Worm (Caenorhabditis elegans) whole organism, late embryonic: Measurements from ENCODE around the gene C44H9.5.

Experiments used
- C08G9.2 ChIP-seq: sonication (generic microtip); optimal IDR thresholded peaks from 2 replicates; lab custom pipeline; 2016; ENCODE audit warnings: mild to moderate bottlenecking, missing genetic modification characterization, moderate library complexity, missing compliant biosample characterization
- C38D4.7 ChIP-seq: fragments of 200-800 bp; sonication (Bioruptor generic); optimal IDR thresholded peaks from 2 replicates; lab custom pipeline; 2018; ENCODE audit warnings: mild to moderate bottlenecking, missing genetic modification characterization, moderate library complexity, missing compliant biosample characterization
- T23F11.4 ChIP-seq: fragments of 200-800 bp; sonication (Bioruptor generic); optimal IDR thresholded peaks from 2 replicates; lab custom pipeline; 2018; ENCODE audit warnings: mild to moderate bottlenecking, missing genetic modification characterization, missing compliant biosample characterization
- ceh-14 ChIP-seq: sonication (generic microtip); optimal IDR thresholded peaks from 2 replicates; lab custom pipeline; 2016; ENCODE audit warnings: missing genotype, missing genetic modification characterization, missing compliant biosample characterization
- ceh-19 ChIP-seq: fragments of 200-800 bp; sonication (Bioruptor generic); optimal IDR thresholded peaks from 2 replicates; lab custom pipeline; 2018; ENCODE audit warnings: mild to moderate bottlenecking, missing genetic modification characterization, missing compliant biosample characterization
- ceh-22 ChIP-seq: sonication (generic microtip); optimal IDR thresholded peaks from 2 replicates; lab custom pipeline; 2017; ENCODE audit warnings: missing biosample characterization, missing genetic modification characterization
- ceh-24 ChIP-seq: sonication (generic microtip); optimal IDR thresholded peaks from 2 replicates; lab custom pipeline; 2016; ENCODE audit warnings: mild to moderate bottlenecking, missing genetic modification characterization, missing compliant biosample characterization
- ceh-34 ChIP-seq: sonication (generic microtip); optimal IDR thresholded peaks from 2 replicates; lab custom pipeline; 2016; ENCODE audit warnings: mild to moderate bottlenecking, missing genetic modification characterization, missing compliant biosample characterization
- ceh-45 ChIP-seq: fragments of 200-800 bp; sonication (Bioruptor generic); IDR thresholded peaks from 2 replicates; pipeline ENCODE4 v1.3.6; 2022; ENCODE audit warnings: missing genetic modification reagents, missing genetic modification characterization, missing compliant biosample characterization
- ceh-9 ChIP-seq: sonication (generic microtip); optimal IDR thresholded peaks from 2 replicates; lab custom pipeline; 2016; ENCODE audit warnings: mild to moderate bottlenecking, missing genetic modification characterization, inconsistent platforms, missing compliant biosample characterization
- dve-1 ChIP-seq: sonication (generic microtip); optimal IDR thresholded peaks from 2 replicates; lab custom pipeline; 2017; ENCODE audit warnings: antibody characterized with exemption, mild to moderate bottlenecking, missing genetic modification characterization, missing compliant biosample characterization
- elt-2 ChIP-seq: sonication (generic microtip); optimal IDR thresholded peaks from 2 replicates; lab custom pipeline; 2016; ENCODE audit warnings: missing genetic modification reagents, missing genetic modification characterization, missing compliant biosample characterization
- gmeb-2 ChIP-seq: sonication (generic microtip); optimal IDR thresholded peaks from 2 replicates; lab custom pipeline; 2016; ENCODE audit warnings: missing genetic modification characterization, inconsistent platforms, missing compliant biosample characterization
- hlh-15 ChIP-seq: sonication (generic microtip); optimal IDR thresholded peaks from 2 replicates; lab custom pipeline; 2016; ENCODE audit warnings: missing genetic modification characterization, missing compliant biosample characterization
- hlh-30 ChIP-seq: sonication (generic microtip); optimal IDR thresholded peaks from 2 replicates; lab custom pipeline; 2017; ENCODE audit warnings: antibody characterized with exemption, missing genetic modification characterization, missing compliant biosample characterization; ENCODE audit not compliant: insufficient read depth
- madf-2 ChIP-seq: sonication (generic microtip); optimal IDR thresholded peaks from 2 replicates; lab custom pipeline; 2017; ENCODE audit warnings: missing genetic modification characterization, missing compliant biosample characterization
- nhr-232 ChIP-seq: sonication (generic microtip); optimal IDR thresholded peaks from 2 replicates; lab custom pipeline; 2016; ENCODE audit warnings: missing genetic modification characterization, missing compliant biosample characterization
- pat-9 ChIP-seq: fragments of 200-800 bp; sonication (Bioruptor generic); optimal IDR thresholded peaks from 2 replicates; lab custom pipeline; 2018; ENCODE audit warnings: mild to moderate bottlenecking, missing genetic modification characterization, moderate library complexity, missing compliant biosample characterization
- pha-4 ChIP-seq: fragments of 150-350 bp; optimal IDR thresholded peaks from 2 replicates; lab custom pipeline; 2018; ENCODE audit warnings: missing biosample characterization, missing genetic modification reagents, missing genetic modification characterization
- ref-2 ChIP-seq: sonication (generic microtip); optimal IDR thresholded peaks from 2 replicates; lab custom pipeline; 2016; ENCODE audit warnings: missing genetic modification characterization, missing compliant biosample characterization
- rnt-1 ChIP-seq: sonication (generic microtip); optimal IDR thresholded peaks from 2 replicates; lab custom pipeline; 2016; ENCODE audit warnings: missing genetic modification characterization, missing compliant biosample characterization
- sdc-2 ChIP-seq: sonication (generic microtip); optimal IDR thresholded peaks from 2 replicates; lab custom pipeline; 2016; ENCODE audit warnings: missing genotype, missing genetic modification characterization, missing compliant biosample characterization
- sox-4 ChIP-seq: sonication (generic microtip); optimal IDR thresholded peaks from 2 replicates; lab custom pipeline; 2017; ENCODE audit warnings: mild to moderate bottlenecking, missing genetic modification characterization, inconsistent platforms, missing compliant biosample characterization
- syd-9 ChIP-seq: sonication (generic microtip); optimal IDR thresholded peaks from 2 replicates; lab custom pipeline; 2016; ENCODE audit warnings: mild to moderate bottlenecking, missing genetic modification characterization, moderate library complexity, missing compliant biosample characterization
- tbx-7 ChIP-seq: sonication (generic microtip); optimal IDR thresholded peaks from 2 replicates; lab custom pipeline; 2016; ENCODE audit warnings: missing genotype, missing genetic modification characterization, missing compliant biosample characterization
- ttx-3 ChIP-seq: sonication (generic microtip); optimal IDR thresholded peaks from 2 replicates; lab custom pipeline; 2016; ENCODE audit warnings: missing genetic modification reagents, missing genetic modification characterization, missing compliant biosample characterization
- unc-3 ChIP-seq, 2 experiments: fragments of 200-800 bp in 1 of 2; sonication (Bioruptor generic) in 1 of 2; sonication (generic microtip) in 1 of 2; conservative IDR thresholded peaks in 1 of 2; optimal IDR thresholded peaks in 1 of 2; 2 replicates each; pipeline versions ENCODE4 v1.3.6 to Lab custom; 2016 to 2022; ENCODE audit warnings: missing compliant biosample characterization in 2 of 2, missing genetic modification characterization in 2 of 2, missing genetic modification reagents in 1 of 2
- unc-42 ChIP-seq: sonication (generic microtip); optimal IDR thresholded peaks from 2 replicates; lab custom pipeline; 2016; ENCODE audit warnings: missing genotype, missing genetic modification characterization, missing compliant biosample characterization
- unc-55 ChIP-seq: sonication (generic microtip); optimal IDR thresholded peaks from 2 replicates; lab custom pipeline; 2017; ENCODE audit warnings: missing biosample characterization, missing genetic modification reagents, missing genetic modification characterization
- unc-86 ChIP-seq: sonication (generic microtip); optimal IDR thresholded peaks from 2 replicates; lab custom pipeline; 2016; ENCODE audit warnings: missing genetic modification characterization, missing compliant biosample characterization
- ztf-16 ChIP-seq: sonication (generic microtip); optimal IDR thresholded peaks from 2 replicates; lab custom pipeline; 2017; ENCODE audit warnings: missing genetic modification characterization, missing compliant biosample characterization

C44H9.5 gene

ce11 chrV:12844748-12845147 lies 4.9 kb downstream of the C44H9.5 start:
- no peak for TF ChIP-seq sox-4
- TF ChIP-seq gmeb-2 (tag; lab: Kevin White, UChicago) = no peak
- TF ChIP-seq pat-9 (tag; lab: Kevin White, UChicago) = no peak
- no peak for TF ChIP-seq ztf-16 (tag; lab: Kevin White, UChicago)
- no peak for TF ChIP-seq ceh-19 (GFP tag; lab: Kevin White, UChicago)
- no peak for TF ChIP-seq pha-4
- TF ChIP-seq hlh-30 (tag; lab: Kevin White, UChicago) = no peak
- TF ChIP-seq ttx-3 (tag; lab: Kevin White, UChicago) = no peak
- TF ChIP-seq ceh-24 (tag; lab: Kevin White, UChicago) = no peak
- TF ChIP-seq rnt-1 (tag; lab: Kevin White, UChicago) = no peak
- no peak for TF ChIP-seq hlh-15 (tag; lab: Kevin White, UChicago)

- TF ChIP-seq ref-2 (tag; lab: Kevin White, UChicago) = no peak
- TF ChIP-seq ceh-34 (tag; lab: Kevin White, UChicago) = no peak
- no peak for TF ChIP-seq syd-9 (tag; lab: Kevin White, UChicago)
- TF ChIP-seq sox-4 = no peak
- TF ChIP-seq ceh-22 (tag; lab: Kevin White, UChicago) = no peak
- no peak for TF ChIP-seq unc-3 (GFP tag; conservative IDR thresholded peaks at IDR 0.05; lab: Robert Waterston, UW)
- no peak for TF ChIP-seq unc-3 (tag; optimal IDR thresholded peaks at IDR 0.05; lab: Kevin White, UChicago)
- TF ChIP-seq unc-42 = no peak
- no peak for TF ChIP-seq C38D4.7 (GFP tag; lab: Kevin White, UChicago)
- TF ChIP-seq nhr-232 = no peak
- TF ChIP-seq C08G9.2 (tag; lab: Kevin White, UChicago) = no peak
- no peak for TF ChIP-seq ztf-16 (tag; lab: Kevin White, UChicago)
- TF ChIP-seq ceh-45 (GFP tag; lab: Robert Waterston, UW) = no peak
- TF ChIP-seq ceh-14 (tag; lab: Kevin White, UChicago) = no peak
- TF ChIP-seq dve-1 = no peak
- TF ChIP-seq tbx-7 (tag; lab: Kevin White, UChicago) = no peak
- TF ChIP-seq madf-2 (tag; lab: Kevin White, UChicago) = no peak
- TF ChIP-seq unc-86 (tag; lab: Kevin White, UChicago) = no peak
These were observed 14.3 kb downstream of the C44H9.5 start, which contains the start of gene C44H9.4 for ce11 chrV:12835388-12835787. Gene C44H9.4 (plus strand): TSS chrV:12835688.

ce11 chrV:12827219-12827618 lies 22.4 kb downstream of the C44H9.5 start, which contains the start of gene ugt-15:
Gene ugt-15 (plus strand): TSS chrV:12827519.
- TF ChIP-seq sox-4 = no peak
- no peak for TF ChIP-seq T23F11.4 (GFP tag; lab: Kevin White, UChicago)
- TF ChIP-seq sdc-2 = no peak
- no peak for TF ChIP-seq ttx-3 (tag; lab: Kevin White, UChicago)

ce11 chrV:12824777-12825176 lies 24.9 kb downstream of the C44H9.5 start, which contains the start of gene ugt-16:
Gene ugt-16 (plus strand): TSS chrV:12825024.
- no peak for TF ChIP-seq unc-55
- peak; percentile 1 for TF ChIP-seq elt-2 (tag; lab: Kevin White, UChicago)

- TF ChIP-seq elt-2 (tag; lab: Kevin White, UChicago) (peak; percentile 61), ceh-9 (tag; lab: Kevin White, UChicago) (no peak)
- TF ChIP-seq, all 69 proteins: peak for 1
These were observed 27.6 kb downstream of the C44H9.5 start for ce11 chrV:12822065-12822464.
